Worm (Caenorhabditis elegans): ENCODE measurements around the gene rsp-1.

The rsp-1 gene

ce11 chrII:11453025-11453424, at the start of gene rsp-1:
Gene rsp-1 (plus strand): TSS chrII:11453362.
- peak; percentile 73 for TF ChIP-seq egl-27 (tag; optimal IDR thresholded peaks at IDR 0.05)
- TF ChIP-seq nhr-6 (tag; optimal IDR thresholded peaks at IDR 0.05): peak; percentile 74
- peak; percentile 30 for TF ChIP-seq ceh-82 (tag; optimal IDR thresholded peaks at IDR 0.05)
- peak; percentile 95 for TF ChIP-seq sma-9 (GFP tag; optimal IDR thresholded peaks at IDR 0.05)
- TF ChIP-seq sma-9 (tag; optimal IDR thresholded peaks at IDR 0.05): no peak
- no peak for TF ChIP-seq dmd-4 (tag; optimal IDR thresholded peaks at IDR 0.05)
- TF ChIP-seq ceh-16 (tag; optimal IDR thresholded peaks at IDR 0.05): peak; percentile 39
- no peak for TF ChIP-seq nhr-10 (tag; optimal IDR thresholded peaks at IDR 0.05)
- peak; percentile 84 to 94 for TF ChIP-seq lsy-2 (tag; optimal IDR thresholded peaks at IDR 0.05)
- TF ChIP-seq lin-13 (GFP tag; optimal IDR thresholded peaks at IDR 0.05): peak; percentile 91
- no peak for TF ChIP-seq elt-3 (tag; optimal IDR thresholded peaks at IDR 0.05)
- TF ChIP-seq ztf-4 (tag; optimal IDR thresholded peaks at IDR 0.05): peak; percentile 74
- TF ChIP-seq gmeb-1 (tag; optimal IDR thresholded peaks at IDR 0.05): peak; percentile 90
- TF ChIP-seq sma-3 (GFP tag; optimal IDR thresholded peaks at IDR 0.05): peak; percentile 84
- peak; percentile 67 for TF ChIP-seq R02D3.7 (tag; optimal IDR thresholded peaks at IDR 0.05)
- peak; percentile 84 for TF ChIP-seq fos-1 (tag; optimal IDR thresholded peaks at IDR 0.05)
- peak; percentile 79 for TF ChIP-seq sem-4 (tag; optimal IDR thresholded peaks at IDR 0.05)
- peak; percentile 60 for TF ChIP-seq zag-1 (tag; optimal IDR thresholded peaks at IDR 0.05)
- peak in 1 of 2 experiments; percentile 74 for TF ChIP-seq mdl-1 (tag; optimal IDR thresholded peaks at IDR 0.05)
- peak; percentile 82 for TF ChIP-seq nhr-25 (tag; optimal IDR thresholded peaks at IDR 0.05)
- peak; percentile 97 for TF ChIP-seq C34F6.9 (tag; optimal IDR thresholded peaks at IDR 0.05)
- TF ChIP-seq Y55F3AM.14 (GFP tag; optimal IDR thresholded peaks at IDR 0.05): peak; percentile 27
- TF ChIP-seq unc-62 (GFP tag; optimal IDR thresholded peaks at IDR 0.05): no peak
- TF ChIP-seq mbf-1 (tag; optimal IDR thresholded peaks at IDR 0.05): no peak
- TF ChIP-seq nhr-237 (tag; optimal IDR thresholded peaks at IDR 0.05): peak; percentile 43
- TF ChIP-seq ztf-1 (GFP tag; conservative IDR thresholded peaks at IDR 0.05): no peak
- no peak for TF ChIP-seq nhr-12 (tag; optimal IDR thresholded peaks at IDR 0.05)
- peak; percentile 95 for TF ChIP-seq unc-55 (GFP tag; optimal IDR thresholded peaks at IDR 0.05)
- TF ChIP-seq blmp-1 (tag; optimal IDR thresholded peaks at IDR 0.05; ENCODE audit: insufficient read depth): peak; percentile 48
- TF ChIP-seq nhr-23 (tag; optimal IDR thresholded peaks at IDR 0.05): no peak
- TF ChIP-seq crh-2 (tag; optimal IDR thresholded peaks at IDR 0.05): peak; percentile 92
- peak; percentile 92 for TF ChIP-seq nhr-129 (tag; optimal IDR thresholded peaks at IDR 0.05)
- TF ChIP-seq nhr-21 (tag; optimal IDR thresholded peaks at IDR 0.05): peak; percentile 87
- no peak for TF ChIP-seq peb-1 (tag; optimal IDR thresholded peaks at IDR 0.05)
- TF ChIP-seq ztf-11 (tag; optimal IDR thresholded peaks at IDR 0.05): no peak
- TF ChIP-seq alr-1 (tag; optimal IDR thresholded peaks at IDR 0.05): no peak
- TF ChIP-seq snpc-4 (tag; optimal IDR thresholded peaks at IDR 0.05): peak; percentile 87
- no peak for TF ChIP-seq nhr-77 (tag; optimal IDR thresholded peaks at IDR 0.05)
- TF ChIP-seq elt-1 (tag; optimal IDR thresholded peaks at IDR 0.05): no peak
- TF ChIP-seq lin-39 (tag; optimal IDR thresholded peaks at IDR 0.05): no peak
- TF ChIP-seq skn-1 (tag; optimal IDR thresholded peaks at IDR 0.05): no peak
- no peak for TF ChIP-seq aly-2 (tag; optimal IDR thresholded peaks at IDR 0.05)
- no peak for TF ChIP-seq nhr-11 (tag; optimal IDR thresholded peaks at IDR 0.05)
- TF ChIP-seq lin-11 (tag; optimal IDR thresholded peaks at IDR 0.05): peak; percentile 82
- TF ChIP-seq unc-39 (tag; optimal IDR thresholded peaks at IDR 0.05): no peak
- peak; percentile 76 for TF ChIP-seq ama-1 (optimal IDR thresholded peaks at IDR 0.05)
- TF ChIP-seq mab-5 (tag; optimal IDR thresholded peaks at IDR 0.05): peak; percentile 89
- TF ChIP-seq F13H6.1 (tag; optimal IDR thresholded peaks at IDR 0.05): peak; percentile 90
- TF ChIP-seq ZK546.5 (tag; optimal IDR thresholded peaks at IDR 0.05): no peak
